Worm (Caenorhabditis elegans) whole organism, L3 larva: ENCODE results near the gene hlh-4.

ENCODE experiments used
- aly-2 ChIP-seq: fragments of 150-350 bp; optimal IDR thresholded peaks from 2 replicates; lab custom pipeline; 2014; ENCODE audit warnings: missing biosample characterization, missing genetic modification characterization
- ceh-16 ChIP-seq: sonication (generic microtip); optimal IDR thresholded peaks from 2 replicates; lab custom pipeline; 2017; ENCODE audit warnings: missing biosample characterization, missing genetic modification characterization
- ceh-82 ChIP-seq: fragments of 150-350 bp; optimal IDR thresholded peaks from 2 replicates; lab custom pipeline; 2014; ENCODE audit warnings: missing biosample characterization, missing genetic modification characterization
- daf-12 ChIP-seq: fragments of 150-350 bp; optimal IDR thresholded peaks from 2 replicates; lab custom pipeline; 2014; ENCODE audit warnings: missing biosample characterization, missing genetic modification reagents, missing genetic modification characterization
- elt-1 ChIP-seq: fragments of 150-350 bp; optimal IDR thresholded peaks from 2 replicates; lab custom pipeline; 2014; ENCODE audit warnings: missing biosample characterization, missing genetic modification characterization
- elt-2 ChIP-seq: sonication (generic microtip); optimal IDR thresholded peaks from 2 replicates; lab custom pipeline; 2016; ENCODE audit warnings: missing genetic modification reagents, mild to moderate bottlenecking, missing genetic modification characterization, missing compliant biosample characterization
- elt-3 ChIP-seq, 3 experiments: fragments of 150-350 bp in 1 of 3; sonication (generic microtip) in 2 of 3; optimal IDR thresholded peaks; 2 replicates in 2 of 3; 4 replicates in 1 of 3; lab custom pipeline; 2014 to 2017; ENCODE audit warnings: missing biosample characterization in 3 of 3, missing genetic modification characterization in 3 of 3
- eor-1 ChIP-seq, 2 experiments: fragments of 150-350 bp; optimal IDR thresholded peaks; 2 replicates each; lab custom pipeline; 2014 to 2018; ENCODE audit warnings: missing biosample characterization in 2 of 2, missing genetic modification characterization in 2 of 2
- fkh-2 ChIP-seq: fragments of 150-350 bp; optimal IDR thresholded peaks from 2 replicates; lab custom pipeline; 2014; ENCODE audit warnings: missing biosample characterization, missing genetic modification reagents, missing genetic modification characterization
- fos-1 ChIP-seq: fragments of 150-350 bp; optimal IDR thresholded peaks from 2 replicates; lab custom pipeline; 2014; ENCODE audit warnings: missing biosample characterization, missing genetic modification characterization
- hmg-11 ChIP-seq: sonication (generic microtip); optimal IDR thresholded peaks from 2 replicates; lab custom pipeline; 2016; ENCODE audit warnings: missing genetic modification characterization, missing compliant biosample characterization
- jun-1 ChIP-seq: fragments of 150-350 bp; optimal IDR thresholded peaks from 2 replicates; lab custom pipeline; 2014; ENCODE audit warnings: missing biosample characterization, missing genetic modification reagents, missing genetic modification characterization
- lin-15B ChIP-seq: fragments of 150-350 bp; optimal IDR thresholded peaks from 2 replicates; lab custom pipeline; 2014; ENCODE audit warnings: missing biosample characterization, missing genetic modification characterization
- lin-39 ChIP-seq: fragments of 150-350 bp; optimal IDR thresholded peaks from 2 replicates; lab custom pipeline; 2018; ENCODE audit warnings: missing biosample characterization, missing genetic modification reagents, missing genetic modification characterization
- mdl-1 ChIP-seq: fragments of 150-350 bp; optimal IDR thresholded peaks from 2 replicates; lab custom pipeline; 2014; ENCODE audit warnings: missing biosample characterization, missing genetic modification characterization
- nfya-1 ChIP-seq: sonication (generic microtip); optimal IDR thresholded peaks from 2 replicates; lab custom pipeline; 2017; ENCODE audit warnings: missing genetic modification characterization, mild to moderate bottlenecking, missing compliant biosample characterization, antibody characterized with exemption, moderate library complexity; ENCODE audit not compliant: insufficient read depth
- nhr-11 ChIP-seq: fragments of 150-350 bp; optimal IDR thresholded peaks from 2 replicates; lab custom pipeline; 2014; ENCODE audit warnings: missing biosample characterization, missing genetic modification characterization
- nhr-12 ChIP-seq: fragments of 150-350 bp; optimal IDR thresholded peaks from 2 replicates; lab custom pipeline; 2014; ENCODE audit warnings: missing biosample characterization, missing genetic modification characterization
- nhr-23 ChIP-seq: fragments of 150-350 bp; optimal IDR thresholded peaks from 2 replicates; lab custom pipeline; 2014; ENCODE audit warnings: missing biosample characterization, missing genetic modification reagents, missing genetic modification characterization
- nhr-237 ChIP-seq: fragments of 150-350 bp; optimal IDR thresholded peaks from 2 replicates; lab custom pipeline; 2014; ENCODE audit warnings: missing biosample characterization, missing genetic modification characterization
- nhr-25 ChIP-seq: sonication (generic microtip); optimal IDR thresholded peaks from 2 replicates; lab custom pipeline; 2017; ENCODE audit warnings: missing biosample characterization, missing genetic modification characterization
- nhr-28 ChIP-seq: fragments of 150-350 bp; optimal IDR thresholded peaks from 2 replicates; lab custom pipeline; 2014; ENCODE audit warnings: missing biosample characterization, missing genetic modification characterization
- nhr-43 ChIP-seq: sonication (generic microtip); optimal IDR thresholded peaks from 2 replicates; lab custom pipeline; 2016; ENCODE audit warnings: mild to moderate bottlenecking, missing genetic modification characterization, missing compliant biosample characterization; ENCODE audit not compliant: poor library complexity, severe bottlenecking
- nhr-67 ChIP-seq: fragments of 150-350 bp; optimal IDR thresholded peaks from 2 replicates; lab custom pipeline; 2014; ENCODE audit warnings: missing biosample characterization, missing genetic modification characterization
- nhr-76 ChIP-seq: fragments of 150-350 bp; sonication (generic microtip); optimal IDR thresholded peaks from 5 replicates; lab custom pipeline; 2014; ENCODE audit warnings: missing biosample characterization, missing genetic modification characterization
- pha-4 ChIP-seq: fragments of 150-350 bp; optimal IDR thresholded peaks from 2 replicates; lab custom pipeline; 2014; ENCODE audit warnings: missing biosample characterization, missing genetic modification reagents, missing genetic modification characterization
- pqm-1 ChIP-seq: fragments of 150-350 bp; optimal IDR thresholded peaks from 2 replicates; lab custom pipeline; 2017; ENCODE audit warnings: missing biosample characterization, missing genetic modification characterization, inconsistent platforms
- sea-2 ChIP-seq: fragments of 150-350 bp; sonication (generic microtip); optimal IDR thresholded peaks from 4 replicates; lab custom pipeline; 2014; ENCODE audit warnings: missing biosample characterization, missing genetic modification reagents, missing genetic modification characterization
- skn-1 ChIP-seq: fragments of 150-350 bp; optimal IDR thresholded peaks from 2 replicates; lab custom pipeline; 2014; ENCODE audit warnings: missing biosample characterization, missing genetic modification characterization
- tbx-2 ChIP-seq: sonication (generic microtip); optimal IDR thresholded peaks from 2 replicates; lab custom pipeline; 2016; ENCODE audit warnings: mild to moderate bottlenecking, missing genetic modification characterization, missing compliant biosample characterization
- unc-39 ChIP-seq: sonication (generic microtip); optimal IDR thresholded peaks from 4 replicates; lab custom pipeline; 2017; ENCODE audit warnings: missing biosample characterization, missing genetic modification characterization
- unc-62 ChIP-seq: fragments of 150-350 bp; sonication (generic microtip); optimal IDR thresholded peaks from 4 replicates; lab custom pipeline; 2014; ENCODE audit warnings: missing biosample characterization, missing genetic modification reagents, missing genetic modification characterization
- zag-1 ChIP-seq: fragments of 150-350 bp; optimal IDR thresholded peaks from 2 replicates; lab custom pipeline; 2014; ENCODE audit warnings: missing biosample characterization, missing genetic modification characterization
- ztf-11 ChIP-seq: fragments of 150-350 bp; optimal IDR thresholded peaks from 2 replicates; lab custom pipeline; 2014; ENCODE audit warnings: missing biosample characterization, missing genetic modification characterization
- ztf-4 ChIP-seq: fragments of 150-350 bp; optimal IDR thresholded peaks from 2 replicates; lab custom pipeline; 2014; ENCODE audit warnings: missing biosample characterization, missing genetic modification characterization

Gene hlh-4

DNA sequence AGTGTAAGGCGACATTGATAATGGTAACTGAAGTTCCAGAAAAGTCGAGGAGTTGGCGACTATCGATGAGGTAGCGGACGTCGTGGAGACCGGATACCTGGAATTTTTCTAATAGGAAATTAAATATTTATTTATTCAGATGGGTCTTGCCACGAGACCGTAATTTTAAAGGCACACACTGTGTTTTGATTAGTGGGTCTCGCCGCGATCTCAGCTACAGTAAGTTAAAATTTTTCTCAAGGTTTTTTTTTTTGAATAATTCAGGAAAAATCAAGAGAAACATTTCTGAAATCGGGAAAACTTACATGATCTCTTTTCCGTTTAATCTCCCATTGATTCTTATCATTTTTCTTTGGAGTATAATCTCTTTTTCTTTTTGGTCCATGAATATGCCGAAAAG, 40.2 kb upstream of the hlh-4 start:
- TF ChIP-seq elt-3 (tag; optimal IDR thresholded peaks at IDR 0.05; lab: Kevin White, UChicago) (no peak), nhr-67 (tag; lab: Kevin White, UChicago) (no peak), nhr-25 (tag; lab: Kevin White, UChicago) (no peak), nhr-76 (no peak), ztf-4 (tag; lab: Kevin White, UChicago) (no peak)

DNA sequence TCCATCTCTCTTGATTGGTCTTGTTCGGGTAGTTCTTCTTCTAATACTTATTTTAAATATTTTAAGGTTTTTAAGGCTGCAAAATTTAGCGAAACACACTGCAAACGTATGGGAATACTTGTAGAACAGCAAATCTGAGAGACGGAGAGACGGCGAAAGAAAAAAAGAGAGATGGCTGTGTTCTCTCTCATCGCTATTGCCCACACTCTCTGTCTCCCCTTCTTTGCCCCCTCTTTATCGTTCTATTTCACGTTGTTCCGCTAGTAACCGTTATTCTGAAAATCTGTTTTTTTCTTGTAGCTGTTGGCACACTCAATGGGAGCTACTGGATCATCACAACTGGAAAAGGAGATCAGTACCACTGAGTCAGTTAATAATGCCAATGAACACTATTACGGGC, 37.5 kb upstream of the hlh-4 start, which contains the start of gene usp-46:
usp-46 (plus strand) TSS at position 301 of the 400 bp plus-strand sequence.
- peak; percentile 20 for TF ChIP-seq elt-2
- TF ChIP-seq fkh-2 (tag; lab: Kevin White, UChicago): no peak
- TF ChIP-seq elt-3 (tag; optimal IDR thresholded peaks at IDR 0.05; lab: Kevin White, UChicago): no peak
- TF ChIP-seq nhr-237 (tag; lab: Kevin White, UChicago): no peak
- TF ChIP-seq nhr-12 (tag; lab: Kevin White, UChicago): no peak
- TF ChIP-seq nhr-76: no peak
- TF ChIP-seq nfya-1 (tag; lab: Kevin White, UChicago): peak; percentile 29
- TF ChIP-seq nhr-28: no peak
- no peak for TF ChIP-seq pqm-1 (tag; lab: Kevin White, UChicago)
- TF ChIP-seq pha-4: no peak
- peak; percentile 10 for TF ChIP-seq lin-39 (tag; lab: Kevin White, UChicago)
- TF ChIP-seq ztf-4 (tag; lab: Kevin White, UChicago): no peak
- TF ChIP-seq sea-2 (GFP tag; lab: Kevin White, UChicago): no peak
- no peak for TF ChIP-seq daf-12
- peak; percentile 43 for TF ChIP-seq hmg-11
- no peak for TF ChIP-seq nhr-23 (tag; lab: Kevin White, UChicago)
- no peak for TF ChIP-seq fos-1 (tag; lab: Kevin White, UChicago)
- TF ChIP-seq ztf-11 (tag; lab: Kevin White, UChicago): no peak
- no peak for TF ChIP-seq skn-1 (tag; lab: Kevin White, UChicago)
- no peak for TF ChIP-seq ceh-16 (tag; lab: Kevin White, UChicago)
- no peak for TF ChIP-seq tbx-2 (tag; lab: Kevin White, UChicago)
- TF ChIP-seq nhr-43 (tag; lab: Kevin White, UChicago): no peak

DNA sequence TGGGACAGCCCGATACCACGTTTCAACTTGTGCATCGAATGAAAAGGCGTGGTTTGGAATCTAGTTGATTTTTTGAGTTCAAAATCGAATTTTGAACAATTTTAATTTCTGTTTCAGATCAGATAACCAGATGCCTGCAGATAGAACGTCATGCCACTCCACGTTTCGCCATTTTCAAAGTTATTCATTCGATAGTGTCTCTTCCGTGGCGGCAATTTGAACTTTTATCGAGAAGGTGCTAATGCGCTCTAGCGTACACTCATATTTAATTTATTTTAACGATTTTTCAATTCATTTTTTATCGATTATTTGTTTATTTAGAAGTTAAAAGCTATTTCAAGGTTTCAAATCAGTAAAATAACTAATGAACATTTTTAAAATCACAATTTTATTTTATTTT, 37.1 kb upstream of the hlh-4 start:
- TF ChIP-seq mdl-1 (tag; lab: Kevin White, UChicago) (no peak), elt-2 (no peak), ztf-11 (tag; lab: Kevin White, UChicago) (no peak), nhr-11 (no peak), lin-15B (tag; lab: Kevin White, UChicago) (peak; percentile 18)

DNA sequence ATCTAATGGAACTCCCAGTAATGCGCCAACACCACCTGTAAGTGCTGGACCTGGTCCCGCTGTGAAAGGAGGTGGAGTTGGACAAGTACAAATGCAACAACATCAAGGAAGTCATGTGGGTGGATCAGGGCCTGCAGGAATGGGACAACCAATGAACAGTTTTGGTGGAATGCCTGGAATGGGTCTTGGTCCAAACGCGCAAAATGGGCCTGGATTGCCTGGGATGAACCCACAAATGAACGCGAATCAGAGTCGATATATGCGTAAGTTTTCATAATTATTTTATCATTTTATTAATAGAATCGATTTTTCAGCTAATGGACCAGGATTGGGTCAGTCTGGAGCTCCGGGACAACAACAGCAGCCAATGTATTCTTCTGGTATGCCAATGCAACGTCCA, 33.5 kb upstream of the hlh-4 start:
- TF ChIP-seq mdl-1 (tag; lab: Kevin White, UChicago) (no peak), elt-1 (tag; lab: Kevin White, UChicago) (no peak), elt-3 (tag; optimal IDR thresholded peaks at IDR 0.05; lab: Kevin White, UChicago) (no peak), ceh-82 (tag; lab: Kevin White, UChicago) (no peak), eor-1 (tag; optimal IDR thresholded peaks at IDR 0.05; lab: Kevin White, UChicago) (no peak), skn-1 (tag; lab: Kevin White, UChicago) (no peak), lin-15B (tag; lab: Kevin White, UChicago) (no peak), tbx-2 (tag; lab: Kevin White, UChicago) (no peak), aly-2 (tag; lab: Kevin White, UChicago) (no peak)

DNA sequence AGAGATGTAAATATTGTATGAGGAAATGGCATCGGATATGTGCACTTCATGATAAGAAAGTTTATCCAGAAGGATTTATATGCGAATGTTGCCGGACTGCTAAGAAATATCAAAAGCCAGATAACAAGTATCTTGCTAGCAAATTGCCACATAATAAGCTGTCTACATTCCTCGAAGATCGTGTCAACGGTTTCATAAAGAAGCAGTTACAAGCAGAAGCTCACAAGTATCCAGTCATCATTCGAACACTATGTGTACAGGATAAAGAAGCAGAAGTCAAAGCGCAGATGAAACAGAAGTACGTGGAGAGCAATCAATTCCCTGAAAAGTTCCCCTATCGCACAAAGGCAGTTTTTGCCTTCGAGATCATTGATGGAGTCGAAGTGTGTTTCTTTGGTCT, 31.7 kb upstream of the hlh-4 start:
- no peak for TF ChIP-seq zag-1 (tag; lab: Kevin White, UChicago)
- no peak for TF ChIP-seq ztf-4 (tag; lab: Kevin White, UChicago)
- no peak for TF ChIP-seq elt-2
- TF ChIP-seq ztf-11 (tag; lab: Kevin White, UChicago): no peak
- TF ChIP-seq nfya-1 (tag; lab: Kevin White, UChicago): no peak
- no peak for TF ChIP-seq mdl-1 (tag; lab: Kevin White, UChicago)
- TF ChIP-seq elt-1 (tag; lab: Kevin White, UChicago): no peak
- TF ChIP-seq daf-12: no peak
- no peak for TF ChIP-seq unc-39 (tag; lab: Kevin White, UChicago)
- TF ChIP-seq jun-1 (tag; lab: Kevin White, UChicago): no peak
- no peak for TF ChIP-seq nhr-43 (tag; lab: Kevin White, UChicago)
- TF ChIP-seq fkh-2 (tag; lab: Kevin White, UChicago): no peak
- no peak for TF ChIP-seq unc-62 (GFP tag; lab: Kevin White, UChicago)
- TF ChIP-seq fos-1 (tag; lab: Kevin White, UChicago): no peak
- TF ChIP-seq, all 47 proteins: peak for 0
